Worm (Caenorhabditis elegans) whole organism, L3 larva: ENCODE results near the gene mig-2.

ENCODE experiments used
- aly-2 ChIP-seq: fragments of 150-350 bp; optimal IDR thresholded peaks from 2 replicates; lab custom pipeline; 2014; ENCODE audit warnings: missing biosample characterization, missing genetic modification characterization
- ceh-28 ChIP-seq: fragments of 150-350 bp; optimal IDR thresholded peaks from 2 replicates; lab custom pipeline; 2014; ENCODE audit warnings: missing biosample characterization, missing genetic modification reagents, missing genetic modification characterization
- egl-27 ChIP-seq: sonication (generic microtip); optimal IDR thresholded peaks from 4 replicates; lab custom pipeline; 2017; ENCODE audit warnings: missing biosample characterization, missing genetic modification reagents, missing genetic modification characterization
- fkh-10 ChIP-seq: sonication (generic microtip); optimal IDR thresholded peaks from 2 replicates; lab custom pipeline; 2017; ENCODE audit warnings: missing biosample characterization, missing genetic modification reagents, missing genetic modification characterization
- lin-39 ChIP-seq: fragments of 150-350 bp; optimal IDR thresholded peaks from 2 replicates; lab custom pipeline; 2018; ENCODE audit warnings: missing biosample characterization, missing genetic modification reagents, missing genetic modification characterization
- mdl-1 ChIP-seq: fragments of 150-350 bp; optimal IDR thresholded peaks from 2 replicates; lab custom pipeline; 2014; ENCODE audit warnings: missing biosample characterization, missing genetic modification characterization
- nhr-11 ChIP-seq: fragments of 150-350 bp; optimal IDR thresholded peaks from 2 replicates; lab custom pipeline; 2014; ENCODE audit warnings: missing biosample characterization, missing genetic modification characterization
- nhr-237 ChIP-seq: fragments of 150-350 bp; optimal IDR thresholded peaks from 2 replicates; lab custom pipeline; 2014; ENCODE audit warnings: missing biosample characterization, missing genetic modification characterization
- skn-1 ChIP-seq: fragments of 150-350 bp; optimal IDR thresholded peaks from 2 replicates; lab custom pipeline; 2014; ENCODE audit warnings: missing biosample characterization, missing genetic modification characterization
- tbx-2 ChIP-seq: sonication (generic microtip); optimal IDR thresholded peaks from 2 replicates; lab custom pipeline; 2016; ENCODE audit warnings: mild to moderate bottlenecking, missing genetic modification characterization, missing compliant biosample characterization
- ztf-11 ChIP-seq: fragments of 150-350 bp; optimal IDR thresholded peaks from 2 replicates; lab custom pipeline; 2014; ENCODE audit warnings: missing biosample characterization, missing genetic modification characterization

ce11 chrX:11551808-11552207 lies 3.4 kb downstream of the mig-2 start:
- no peak for TF ChIP-seq nhr-237 (tag; lab: Kevin White, UChicago)
- no peak for TF ChIP-seq mdl-1 (tag; lab: Kevin White, UChicago)
- TF ChIP-seq ztf-11 (tag; lab: Kevin White, UChicago), result no peak
- TF ChIP-seq fkh-10 (GFP tag; lab: Kevin White, UChicago), result no peak
- TF ChIP-seq skn-1 (tag; lab: Kevin White, UChicago), result no peak
- TF ChIP-seq ceh-28 (tag; lab: Kevin White, UChicago), result no peak
- no peak for TF ChIP-seq lin-39 (tag; lab: Kevin White, UChicago)
- TF ChIP-seq nhr-11 (tag; lab: Kevin White, UChicago), result no peak
- no peak for TF ChIP-seq aly-2 (tag; lab: Kevin White, UChicago)
- TF ChIP-seq egl-27 (tag; lab: Kevin White, UChicago), result no peak
- no peak for TF ChIP-seq tbx-2
